Worm (Caenorhabditis elegans) whole organism, L3 larva: ENCODE measurements around the gene C33D3.3.

ENCODE experiments used
- daf-12 ChIP-seq: fragments of 150-350 bp; optimal IDR thresholded peaks from 2 replicates; lab custom pipeline; 2014; ENCODE audit warnings: missing biosample characterization, missing genetic modification reagents, missing genetic modification characterization
- fkh-10 ChIP-seq: sonication (generic microtip); optimal IDR thresholded peaks from 2 replicates; lab custom pipeline; 2017; ENCODE audit warnings: missing biosample characterization, missing genetic modification reagents, missing genetic modification characterization
- nfya-1 ChIP-seq: sonication (generic microtip); optimal IDR thresholded peaks from 2 replicates; lab custom pipeline; 2017; ENCODE audit warnings: missing genetic modification characterization, mild to moderate bottlenecking, missing compliant biosample characterization, antibody characterized with exemption, moderate library complexity; ENCODE audit not compliant: insufficient read depth

ce11 chrX:10474998-10475577, 10.1 kb upstream of the C33D3.3 start, which contains the start of gene elt-4:
- TF ChIP-seq nfya-1 (tag; lab: Kevin White, UChicago), result no peak
- no peak for TF ChIP-seq daf-12 (tag; lab: Kevin White, UChicago)
- no peak for TF ChIP-seq fkh-10 (GFP tag; lab: Kevin White, UChicago)
